Worm (Caenorhabditis elegans): ENCODE results near the gene srm-4.

DNA sequence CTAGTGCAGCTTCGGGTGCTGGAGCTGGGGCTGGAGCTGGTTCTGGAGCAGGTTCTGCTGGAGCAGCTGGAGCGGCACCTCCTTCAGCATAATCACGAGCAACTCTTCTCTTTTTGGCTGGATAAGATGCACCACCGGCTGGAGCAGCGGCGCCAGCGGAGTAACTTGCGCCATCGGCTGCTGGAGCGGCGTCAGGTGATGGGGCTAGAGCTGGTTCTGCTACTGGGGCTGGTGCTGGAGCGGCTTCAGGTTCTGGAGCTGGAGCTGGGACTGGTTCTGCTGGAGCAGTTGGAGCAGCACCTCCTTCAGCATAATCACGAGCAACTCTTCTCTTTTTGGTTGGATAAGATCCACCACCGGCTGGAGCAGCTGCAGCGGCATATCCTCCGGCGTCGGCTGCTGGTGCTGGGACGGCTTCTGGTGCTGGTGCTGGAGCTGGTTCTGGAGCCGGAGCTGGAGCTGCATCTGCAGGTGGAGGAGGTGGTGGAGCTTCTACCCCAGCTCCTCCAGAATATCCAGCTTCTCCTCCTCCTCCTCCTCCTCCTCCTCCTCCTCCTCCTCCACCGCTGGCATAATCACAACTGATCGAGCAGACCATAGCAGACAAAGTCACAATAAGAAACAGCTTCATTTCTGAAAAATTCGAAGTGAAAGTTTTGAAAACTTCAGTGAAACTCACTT lies 14.0 kb upstream of the srm-4 start, which contains the start of gene F47B8.13:
- TF ChIP-seq mls-2 (tag; optimal IDR thresholded peaks at IDR 0.05) (no peak), sptf-1 (tag; optimal IDR thresholded peaks at IDR 0.05) (no peak), blmp-1 (tag; optimal IDR thresholded peaks at IDR 0.05) (no peak), unc-39 (tag; optimal IDR thresholded peaks at IDR 0.05) (no peak)
